Fruit fly (Drosophila melanogaster) whole organism: ENCODE results near the gene CG43082.

Experiments used
- CG8478 ChIP-seq: fragments of >200 bp; optimal IDR thresholded peaks from 2 replicates; lab custom pipeline; 2018; ENCODE audit warnings: inconsistent platforms
- EcR ChIP-seq, 2 experiments: fragments of >200 bp; optimal IDR thresholded peaks; 2 replicates each; lab custom pipeline; 2017; ENCODE audit warnings: missing biosample characterization in 2 of 2, missing genetic modification characterization in 2 of 2, missing genetic modification reagents in 2 of 2
- pan ChIP-seq: fragments of >200 bp; optimal IDR thresholded peaks from 2 replicates; lab custom pipeline; 2017
- psq ChIP-seq: fragments of >200 bp; optimal IDR thresholded peaks from 2 replicates; lab custom pipeline; 2017
- usp ChIP-seq: fragments of >200 bp; optimal IDR thresholded peaks from 2 replicates; lab custom pipeline; 2017; ENCODE audit warnings: missing biosample characterization, missing genetic modification characterization, mixed read lengths

DNA sequence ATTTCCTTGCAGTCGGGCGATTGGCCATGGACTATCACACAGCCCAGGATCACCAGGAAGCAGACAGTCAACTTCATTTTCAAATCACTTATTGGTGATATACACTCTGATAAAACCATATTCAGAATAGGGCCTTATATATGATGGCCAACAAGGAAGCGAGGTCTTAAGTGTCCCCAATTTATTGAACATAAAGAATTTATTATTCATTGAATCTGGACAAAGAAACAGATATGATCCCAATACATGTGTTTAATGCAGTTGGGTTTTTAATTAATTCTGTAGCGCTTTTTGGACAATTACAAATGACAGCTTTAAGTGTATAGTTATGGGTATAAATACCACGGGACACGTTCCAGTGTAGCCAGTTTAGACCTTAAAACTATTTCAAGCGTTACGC, 2.3 kb upstream of the CG43082 start, which contains the start of the genes Eig71Eh and Eig71Ei:
- TF ChIP-seq psq (lab: Kevin White, UChicago) (no peak), usp (no peak), CG8478 (lab: Kevin White, UChicago) (no peak), pan (no peak), EcR (GFP tag; optimal IDR thresholded peaks at IDR 0.05; lab: Kevin White, UChicago) (no peak)
